Fruit fly (Drosophila melanogaster) whole organism, embryonic: ENCODE results near the gene eIF4E5.
A peak's percentile ranks its signal among the peaks of the same experiment; 100 is the strongest.

ENCODE experiments used
- Ada2b ChIP-seq: fragments of 200-800 bp; sonication (Bioruptor generic); IDR thresholded peaks from 2 replicates; pipeline ENCODE4 v1.3.6; 2022; ENCODE audit warnings: missing biosample characterization, missing genetic modification characterization
- CG10209 ChIP-seq: fragments of 200-800 bp; sonication (Bioruptor generic); optimal IDR thresholded peaks from 3 replicates; lab custom pipeline; 2017; ENCODE audit warnings: missing biosample characterization, mild to moderate bottlenecking, missing genetic modification characterization, missing genetic modification reagents
- CG10431 ChIP-seq: fragments of 200-800 bp; sonication (Bioruptor generic); optimal IDR thresholded peaks from 3 replicates; lab custom pipeline; 2018; ENCODE audit warnings: missing biosample characterization, mild to moderate bottlenecking, missing genetic modification characterization
- CG10979 ChIP-seq: fragments of 200-800 bp; sonication (Bioruptor generic); optimal IDR thresholded peaks from 2 replicates; lab custom pipeline; 2018; ENCODE audit warnings: missing biosample characterization, mild to moderate bottlenecking, missing genetic modification characterization, moderate library complexity
- CG11085 ChIP-seq: fragments of 200-800 bp; sonication (Bioruptor generic); IDR thresholded peaks from 2 replicates; pipeline ENCODE4 v1.3.6; 2022; ENCODE audit warnings: missing biosample characterization, missing genetic modification characterization
- CG12391 ChIP-seq: fragments of 200-800 bp; sonication (Bioruptor generic); optimal IDR thresholded peaks from 3 replicates; lab custom pipeline; 2018; ENCODE audit warnings: missing biosample characterization, mild to moderate bottlenecking, missing genetic modification characterization, moderate library complexity
- CG12744 ChIP-seq: fragments of 200-800 bp; sonication (Bioruptor generic); optimal IDR thresholded peaks from 2 replicates; lab custom pipeline; 2016; ENCODE audit warnings: missing biosample characterization, missing genetic modification characterization
- CG12942 ChIP-seq: fragments of 200-800 bp; sonication (Bioruptor generic); optimal IDR thresholded peaks from 3 replicates; lab custom pipeline; 2016; ENCODE audit warnings: missing biosample characterization, missing genetic modification characterization
- CG14014 ChIP-seq: fragments of 200-800 bp; sonication (Bioruptor generic); IDR thresholded peaks from 2 replicates; pipeline ENCODE4 v1.3.6; 2022; ENCODE audit warnings: missing biosample characterization, missing genetic modification characterization
- CG14965 ChIP-seq: fragments of 200-800 bp; sonication (Bioruptor generic); optimal IDR thresholded peaks from 2 replicates; lab custom pipeline; 2016; ENCODE audit warnings: missing biosample characterization, missing genetic modification characterization, borderline replicate concordance
- CG15073 ChIP-seq: fragments of 200-800 bp; sonication (Bioruptor generic); optimal IDR thresholded peaks from 2 replicates; lab custom pipeline; 2016; ENCODE audit warnings: missing biosample characterization, missing genetic modification characterization
- CG18262 ChIP-seq: fragments of 200-800 bp; optimal IDR thresholded peaks from 3 replicates; lab custom pipeline; 2019; ENCODE audit warnings: missing biosample characterization, mild to moderate bottlenecking, missing genetic modification characterization, moderate library complexity
- CG18476 ChIP-seq: fragments of 200-800 bp; sonication (Bioruptor generic); optimal IDR thresholded peaks from 2 replicates; lab custom pipeline; 2016; ENCODE audit warnings: missing biosample characterization, mild to moderate bottlenecking, missing genetic modification characterization
- CG18619 ChIP-seq: fragments of 200-800 bp; sonication (Bioruptor generic); optimal IDR thresholded peaks from 3 replicates; lab custom pipeline; 2017; ENCODE audit warnings: missing biosample characterization, mild to moderate bottlenecking, missing genetic modification characterization
- CG2875 ChIP-seq: fragments of 200-800 bp; sonication (Bioruptor generic); optimal IDR thresholded peaks from 2 replicates; lab custom pipeline; 2017; ENCODE audit warnings: missing biosample characterization, mild to moderate bottlenecking, missing genetic modification characterization, missing genetic modification reagents
- CG32772 ChIP-seq: fragments of 200-800 bp; sonication (Bioruptor generic); IDR thresholded peaks from 2 replicates; pipeline ENCODE4 v1.3.6; 2022; ENCODE audit warnings: missing biosample characterization, missing genetic modification characterization
- CG4328 ChIP-seq: fragments of 200-800 bp; sonication (Bioruptor generic); optimal IDR thresholded peaks from 3 replicates; lab custom pipeline; 2017; ENCODE audit warnings: missing biosample characterization, missing genetic modification reagents, missing genetic modification characterization
- CG6689 ChIP-seq: fragments of 200-800 bp; sonication (Bioruptor generic); IDR thresholded peaks from 2 replicates; pipeline ENCODE4 v1.3.6; 2022; ENCODE audit warnings: missing biosample characterization, missing genetic modification characterization
- CG6854 ChIP-seq: fragments of 200-800 bp; sonication (Bioruptor generic); optimal IDR thresholded peaks from 3 replicates; lab custom pipeline; 2017; ENCODE audit warnings: missing biosample characterization, mild to moderate bottlenecking, missing genetic modification characterization
- CG7839 ChIP-seq: fragments of 200-800 bp; sonication (Bioruptor generic); optimal IDR thresholded peaks from 3 replicates; lab custom pipeline; 2018; ENCODE audit warnings: missing biosample characterization, mild to moderate bottlenecking, missing genetic modification characterization, moderate library complexity
- CG7987 ChIP-seq: fragments of 200-800 bp; sonication (Bioruptor generic); optimal IDR thresholded peaks from 2 replicates; lab custom pipeline; 2018; ENCODE audit warnings: missing biosample characterization, mild to moderate bottlenecking, missing genetic modification characterization, moderate library complexity
- CG9727 ChIP-seq: fragments of 200-800 bp; sonication (Bioruptor generic); optimal IDR thresholded peaks from 3 replicates; lab custom pipeline; 2017; ENCODE audit warnings: missing biosample characterization, mild to moderate bottlenecking, missing genetic modification characterization
- CG9876 ChIP-seq: fragments of 200-800 bp; sonication (Bioruptor generic); optimal IDR thresholded peaks from 2 replicates; lab custom pipeline; 2016; ENCODE audit warnings: missing biosample characterization, missing genetic modification characterization
- Chrac-16 ChIP-seq: fragments of 200-800 bp; sonication (Bioruptor generic); optimal IDR thresholded peaks from 3 replicates; lab custom pipeline; 2016; ENCODE audit warnings: missing biosample characterization, missing genetic modification characterization
- D ChIP-seq, 2 experiments: fragments of 200-800 bp in 1 of 2; fragments of >200 bp in 1 of 2; sonication (Bioruptor generic) in 1 of 2; optimal IDR thresholded peaks; 2 replicates in 1 of 2; 3 replicates in 1 of 2; lab custom pipeline; 2017; ENCODE audit warnings: mild to moderate bottlenecking in 1 of 2, missing biosample characterization in 1 of 2, missing genetic modification characterization in 1 of 2, missing genetic modification reagents in 1 of 2
- D19A ChIP-seq: fragments of 200-800 bp; optimal IDR thresholded peaks from 3 replicates; lab custom pipeline; 2019; ENCODE audit warnings: missing biosample characterization, mild to moderate bottlenecking, missing genetic modification characterization, moderate library complexity
- Dll ChIP-seq: fragments of 200-800 bp; sonication (Bioruptor generic); IDR thresholded peaks from 4 replicates; pipeline ENCODE4 v1.3.6; 2022; ENCODE audit warnings: missing biosample characterization, missing genetic modification characterization; ENCODE audit not compliant: partially characterized antibody
- GATAe ChIP-seq: fragments of 200-800 bp; sonication (Bioruptor generic); conservative IDR thresholded peaks from 2 replicates; pipeline ENCODE4 v1.3.6; 2022; ENCODE audit warnings: missing biosample characterization, missing genetic modification characterization
- Hsf ChIP-seq: fragments of 200-800 bp; sonication (Bioruptor generic); optimal IDR thresholded peaks from 3 replicates; lab custom pipeline; 2016; ENCODE audit warnings: missing biosample characterization, missing genetic modification characterization
- Max ChIP-seq: fragments of 200-800 bp; sonication (Bioruptor generic); optimal IDR thresholded peaks from 2 replicates; lab custom pipeline; 2016; ENCODE audit warnings: missing biosample characterization, mild to moderate bottlenecking, missing genetic modification characterization
- Nf-YB ChIP-seq: fragments of 200-800 bp; sonication (Bioruptor generic); optimal IDR thresholded peaks from 3 replicates; lab custom pipeline; 2019; ENCODE audit warnings: missing biosample characterization, mild to moderate bottlenecking, missing genetic modification characterization, moderate library complexity
- Oli ChIP-seq: fragments of 200-800 bp; sonication (Bioruptor generic); optimal IDR thresholded peaks from 2 replicates; lab custom pipeline; 2018; ENCODE audit warnings: missing biosample characterization, mild to moderate bottlenecking, missing genetic modification characterization, moderate library complexity
- az2 ChIP-seq: fragments of 200-800 bp; sonication (Bioruptor generic); optimal IDR thresholded peaks from 3 replicates; lab custom pipeline; 2016; ENCODE audit warnings: missing biosample characterization, missing genetic modification characterization
- bsh ChIP-seq, 2 experiments: fragments of 200-800 bp; sonication (Bioruptor generic); optimal IDR thresholded peaks; 2 replicates each; lab custom pipeline; 2017 to 2018; ENCODE audit warnings: mild to moderate bottlenecking in 2 of 2, missing biosample characterization in 2 of 2, missing genetic modification characterization in 2 of 2, moderate library complexity in 1 of 2
- eve ChIP-seq, 2 experiments: fragments of >200 bp; optimal IDR thresholded peaks; 2 replicates each; lab custom pipeline; 2017; ENCODE audit warnings: missing biosample characterization in 2 of 2, missing genetic modification characterization in 2 of 2
- fru ChIP-seq: fragments of >200 bp; optimal IDR thresholded peaks from 2 replicates; lab custom pipeline; 2017
- ftz-f1 ChIP-seq: fragments of 200-800 bp; sonication (Bioruptor generic); optimal IDR thresholded peaks from 2 replicates; lab custom pipeline; 2016; ENCODE audit warnings: missing biosample characterization, missing genetic modification characterization
- gcm ChIP-seq: fragments of 200-800 bp; sonication (Bioruptor generic); optimal IDR thresholded peaks from 2 replicates; lab custom pipeline; 2019; ENCODE audit warnings: missing biosample characterization, mild to moderate bottlenecking, missing genetic modification characterization, moderate library complexity
- nmo ChIP-seq: fragments of 200-800 bp; sonication (Bioruptor generic); optimal IDR thresholded peaks from 2 replicates; lab custom pipeline; 2018; ENCODE audit warnings: missing biosample characterization, mild to moderate bottlenecking, missing genetic modification characterization, moderate library complexity
- phol ChIP-seq: fragments of 200-800 bp; sonication (Bioruptor generic); optimal IDR thresholded peaks from 3 replicates; lab custom pipeline; 2018; ENCODE audit warnings: missing biosample characterization, mild to moderate bottlenecking, missing genetic modification characterization, moderate library complexity
- pzg ChIP-seq: fragments of 200-800 bp; sonication (Bioruptor generic); optimal IDR thresholded peaks from 3 replicates; lab custom pipeline; 2018; ENCODE audit warnings: missing biosample characterization, mild to moderate bottlenecking, missing genetic modification characterization, moderate library complexity
- sob ChIP-seq: fragments of 200-800 bp; sonication (Bioruptor generic); IDR thresholded peaks from 2 replicates; pipeline ENCODE4 v1.3.6; 2022; ENCODE audit warnings: missing biosample characterization, missing genetic modification characterization
- sqz ChIP-seq: fragments of 200-800 bp; sonication (Bioruptor generic); optimal IDR thresholded peaks from 3 replicates; lab custom pipeline; 2018; ENCODE audit warnings: missing biosample characterization, mild to moderate bottlenecking, missing genetic modification characterization
- stwl ChIP-seq: fragments of 200-800 bp; sonication (Bioruptor generic); optimal IDR thresholded peaks from 3 replicates; lab custom pipeline; 2018; ENCODE audit warnings: missing biosample characterization, mild to moderate bottlenecking, missing genetic modification characterization, moderate library complexity
- tio ChIP-seq: fragments of 200-800 bp; sonication (Bioruptor generic); optimal IDR thresholded peaks from 2 replicates; lab custom pipeline; 2017; ENCODE audit warnings: missing biosample characterization, missing genetic modification characterization, inconsistent platforms
- zen ChIP-seq: fragments of 200-800 bp; sonication (Bioruptor generic); optimal IDR thresholded peaks from 3 replicates; lab custom pipeline; 2018; ENCODE audit warnings: missing biosample characterization, mild to moderate bottlenecking, missing genetic modification characterization, moderate library complexity

The eIF4E5 gene

DNA sequence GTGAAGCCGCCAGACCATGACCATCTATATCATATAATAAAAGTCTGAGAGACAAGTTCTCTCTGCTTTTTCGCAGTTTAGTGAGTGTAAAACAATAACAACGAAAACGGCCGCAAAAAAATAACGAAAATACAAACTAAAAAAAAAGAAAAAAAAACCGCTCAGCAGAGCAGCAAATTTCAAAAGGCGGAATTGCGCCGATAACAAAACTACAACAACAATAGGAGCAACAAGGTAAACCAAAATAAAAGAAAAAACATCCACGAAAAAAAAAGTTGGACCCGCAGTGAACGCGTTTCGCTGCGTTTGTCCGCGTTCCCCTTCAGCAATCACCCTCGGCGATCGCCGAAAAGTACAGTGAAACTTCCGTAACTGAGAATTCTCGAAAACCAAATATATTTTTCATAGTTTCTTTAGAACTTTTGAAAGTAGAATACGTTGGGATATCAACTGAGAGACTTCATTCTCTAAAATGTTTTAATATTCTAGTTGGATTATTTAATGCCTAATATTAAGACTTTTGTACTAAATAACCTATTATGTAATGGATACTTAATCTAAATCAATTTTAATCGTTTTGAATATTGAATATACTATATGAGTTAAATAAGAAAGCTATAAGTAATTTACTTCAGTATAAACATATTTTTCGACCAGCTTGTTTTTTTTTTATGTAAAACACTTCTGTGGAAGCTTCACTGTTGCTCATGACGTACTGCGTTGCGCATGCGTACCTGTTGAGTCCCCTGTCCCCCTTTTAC lies 18.9 kb upstream of the eIF4E5 start (continued):
- TF ChIP-seq sqz (GFP tag; lab: Kevin White, UChicago) (peak; percentile 38), CG9727 (GFP tag; lab: Kevin White, UChicago) (peak; percentile 80), CG12391 (tag; lab: Kevin White, UChicago) (peak; percentile 62), GATAe (GFP tag; lab: Robert Waterston, UW) (no peak), CG9876 (GFP tag; lab: Kevin White, UChicago) (no peak), CG18262 (tag; lab: Kevin White, UChicago) (peak; percentile 74), CG18476 (GFP tag; lab: Kevin White, UChicago) (peak; percentile 40), tio (GFP tag; lab: Kevin White, UChicago) (peak; percentile 66), bsh (GFP tag; optimal IDR thresholded peaks at IDR 0.05; lab: Kevin White, UChicago) (peak; percentile 13 to 59), ftz-f1 (GFP tag; lab: Kevin White, UChicago) (no peak), fru (lab: Kevin White, UChicago) (no peak), stwl (tag; lab: Kevin White, UChicago) (no peak), Hsf (peak; percentile 43), gcm (peak; percentile 37), CG10979 (tag; lab: Kevin White, UChicago) (peak; percentile 75), CG11085 (GFP tag; lab: Robert Waterston, UW) (no peak), CG10209 (GFP tag; lab: Kevin White, UChicago) (peak; percentile 41), phol (tag; lab: Kevin White, UChicago) (peak; percentile 67), CG2875 (GFP tag; lab: Kevin White, UChicago) (peak; percentile 11), zen (tag; lab: Kevin White, UChicago) (no peak), sob (GFP tag; lab: Robert Waterston, UW) (no peak), Oli (tag; lab: Kevin White, UChicago) (peak; percentile 47), nmo (GFP tag; lab: Kevin White, UChicago) (peak; percentile 57), CG7839 (tag; lab: Kevin White, UChicago) (peak; percentile 64), CG12744 (no peak), D (optimal IDR thresholded peaks at IDR 0.05; lab: Kevin White, UChicago) (no peak), D (GFP tag; optimal IDR thresholded peaks at IDR 0.05; lab: Kevin White, UChicago) (peak; percentile 42), CG14014 (GFP tag; lab: Robert Waterston, UW) (no peak), CG10431 (GFP tag; lab: Kevin White, UChicago) (no peak), CG15073 (GFP tag; lab: Kevin White, UChicago) (no peak), Dll (GFP tag; lab: Robert Waterston, UW) (no peak), CG7987 (no peak), CG18619 (GFP tag; lab: Kevin White, UChicago) (peak; percentile 55), az2 (GFP tag; lab: Kevin White, UChicago) (peak; percentile 65), CG4328 (no peak), pzg (GFP tag; lab: Kevin White, UChicago) (no peak), CG6689 (GFP tag; lab: Robert Waterston, UW) (peak; percentile 39), CG14965 (no peak), Max (GFP tag; lab: Kevin White, UChicago) (peak; percentile 22), Nf-YB (GFP tag; lab: Kevin White, UChicago) (peak; percentile 25), Ada2b (peak; percentile 39; the same call in 1 of the 2 replicates), eve (GFP tag; optimal IDR thresholded peaks at IDR 0.05; lab: Kevin White, UChicago) (peak in 1 of 2 experiments; percentile 50), CG6854 (no peak), Chrac-16 (GFP tag; lab: Kevin White, UChicago) (peak; percentile 50), D19A (tag; lab: Kevin White, UChicago) (peak; percentile 22), CG32772 (GFP tag; lab: Robert Waterston, UW) (0 out of 2 replicates have a peak, but pooled peaks have one; percentile 43), CG12942 (GFP tag; lab: Kevin White, UChicago) (peak; percentile 23)
- TF ChIP-seq, all 482 proteins: peak for 163
